Fruit fly (Drosophila melanogaster) S2 (cell line): ENCODE data around the gene Etl1.

ENCODE experiments used
- CG8478 ChIP-seq: fragments of >200 bp; optimal IDR thresholded peaks from 2 replicates; lab custom pipeline; 2018
- CTCF ChIP-seq, 2 experiments: fragments of >200 bp; optimal IDR thresholded peaks; 2 replicates each; lab custom pipeline; 2018

DNA sequence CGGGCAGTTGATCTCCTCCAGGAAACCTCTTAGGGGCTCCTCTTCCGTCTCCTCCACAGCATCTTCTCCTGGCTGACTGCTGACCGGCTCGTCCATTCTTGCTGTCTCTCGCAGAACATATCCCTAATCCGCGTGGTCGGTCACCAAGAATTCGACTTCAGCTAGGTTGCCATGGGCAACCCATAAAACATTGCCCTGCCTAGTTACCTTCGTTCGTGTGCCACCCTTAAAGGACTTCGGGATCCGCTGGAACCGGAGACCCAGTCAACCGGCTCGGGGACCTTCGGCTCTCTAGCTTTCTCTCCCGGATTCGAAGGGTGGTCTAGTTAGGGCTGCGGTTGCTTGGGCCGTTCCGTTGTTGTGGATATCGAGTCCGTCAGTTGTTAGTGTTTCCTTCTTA, 12.4 kb upstream of the Etl1 start, which contains the start of the genes TbCMF46 and CG42366:
- TF ChIP-seq CG8478 (lab: Kevin White, UChicago): no peak
- TF ChIP-seq CTCF (optimal IDR thresholded peaks at IDR 0.05; lab: Kevin White, UChicago): no peak
